Worm (Caenorhabditis elegans): Measurements from ENCODE around the gene sel-8.

DNA sequence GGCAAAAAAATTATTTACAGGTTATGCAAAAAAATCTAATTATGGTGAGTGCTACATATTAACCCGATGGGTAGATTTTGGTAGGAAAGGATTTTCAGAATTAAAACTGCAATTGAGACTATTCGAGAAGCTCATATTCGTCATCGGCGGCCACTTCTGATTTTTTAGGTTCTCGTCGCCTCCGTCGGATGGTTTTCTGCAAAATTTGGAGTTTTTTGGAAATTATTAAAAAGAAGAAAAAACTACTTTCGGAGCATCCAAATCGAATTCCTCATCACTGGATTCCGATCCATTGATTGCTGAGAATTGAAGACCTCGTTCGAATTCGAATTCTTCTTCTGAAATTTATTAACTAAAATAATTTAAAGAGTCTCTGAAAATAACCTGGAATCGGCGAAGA, 26.0 kb upstream of the sel-8 start:
- TF ChIP-seq aly-2 (tag; optimal IDR thresholded peaks at IDR 0.05) = no peak
- no peak for TF ChIP-seq egl-27 (tag; optimal IDR thresholded peaks at IDR 0.05)
- no peak for TF ChIP-seq dpl-1 (GFP tag; optimal IDR thresholded peaks at IDR 0.05)
- TF ChIP-seq skn-1 (tag; optimal IDR thresholded peaks at IDR 0.05) = no peak
- TF ChIP-seq ceh-88 (GFP tag; IDR thresholded peaks at IDR 0.05) = no peak
- no peak for TF ChIP-seq elt-3 (tag; optimal IDR thresholded peaks at IDR 0.05)
- no peak for TF ChIP-seq aha-1 (tag; optimal IDR thresholded peaks at IDR 0.05)
